Fruit fly (Drosophila melanogaster) whole organism: ENCODE measurements around the gene Ids.

Experiments used
- CG8478 ChIP-seq: fragments of >200 bp; optimal IDR thresholded peaks from 2 replicates; lab custom pipeline; 2018; ENCODE audit warnings: inconsistent platforms
- Dll ChIP-seq: fragments of >200 bp; optimal IDR thresholded peaks from 2 replicates; lab custom pipeline; 2017
- EcR ChIP-seq, 2 experiments: fragments of >200 bp; optimal IDR thresholded peaks; 2 replicates each; lab custom pipeline; 2017; ENCODE audit warnings: missing biosample characterization in 2 of 2, missing genetic modification characterization in 2 of 2, missing genetic modification reagents in 2 of 2
- pan ChIP-seq: fragments of >200 bp; optimal IDR thresholded peaks from 2 replicates; lab custom pipeline; 2017
- psq ChIP-seq: fragments of >200 bp; optimal IDR thresholded peaks from 2 replicates; lab custom pipeline; 2017
- usp ChIP-seq: fragments of >200 bp; optimal IDR thresholded peaks from 2 replicates; lab custom pipeline; 2017; ENCODE audit warnings: missing biosample characterization, missing genetic modification characterization, mixed read lengths

- TF ChIP-seq psq (lab: Kevin White, UChicago) (no peak), EcR (GFP tag; optimal IDR thresholded peaks at IDR 0.05; lab: Kevin White, UChicago) (no peak), usp (GFP tag; lab: Kevin White, UChicago) (no peak), Dll (lab: Kevin White, UChicago) (no peak), pan (lab: Kevin White, UChicago) (no peak), CG8478 (lab: Kevin White, UChicago) (no peak)
Measured at dm6 chr3L:3351814-3352359, 26.2 kb upstream of the Ids start.
